Worm (Caenorhabditis elegans) whole organism, L3 larva: ENCODE data around the gene abf-4.
"Not testable (repeated sequence)": the region's sequence is repeated elsewhere in the genome, so short reads cannot be mapped to it uniquely, and the experiment has no call there.

ENCODE experiments used
- egl-27 ChIP-seq: sonication (generic microtip); optimal IDR thresholded peaks from 4 replicates; lab custom pipeline; 2017; ENCODE audit warnings: missing biosample characterization, missing genetic modification reagents, missing genetic modification characterization
- elt-3 ChIP-seq, 3 experiments: fragments of 150-350 bp in 1 of 3; sonication (generic microtip) in 2 of 3; optimal IDR thresholded peaks; 2 replicates in 2 of 3; 4 replicates in 1 of 3; lab custom pipeline; 2014 to 2017; ENCODE audit warnings: missing biosample characterization in 3 of 3, missing genetic modification characterization in 3 of 3
- nhr-12 ChIP-seq: fragments of 150-350 bp; optimal IDR thresholded peaks from 2 replicates; lab custom pipeline; 2014; ENCODE audit warnings: missing biosample characterization, missing genetic modification characterization
- nhr-28 ChIP-seq: fragments of 150-350 bp; optimal IDR thresholded peaks from 2 replicates; lab custom pipeline; 2014; ENCODE audit warnings: missing biosample characterization, missing genetic modification characterization
- pha-4 ChIP-seq: fragments of 150-350 bp; optimal IDR thresholded peaks from 2 replicates; lab custom pipeline; 2014; ENCODE audit warnings: missing biosample characterization, missing genetic modification reagents, missing genetic modification characterization
- pqm-1 ChIP-seq: fragments of 150-350 bp; optimal IDR thresholded peaks from 2 replicates; lab custom pipeline; 2017; ENCODE audit warnings: missing biosample characterization, missing genetic modification characterization, inconsistent platforms
- sea-2 ChIP-seq: fragments of 150-350 bp; sonication (generic microtip); optimal IDR thresholded peaks from 4 replicates; lab custom pipeline; 2014; ENCODE audit warnings: missing biosample characterization, missing genetic modification reagents, missing genetic modification characterization
- skn-1 ChIP-seq: fragments of 150-350 bp; optimal IDR thresholded peaks from 2 replicates; lab custom pipeline; 2014; ENCODE audit warnings: missing biosample characterization, missing genetic modification characterization
- unc-39 ChIP-seq: sonication (generic microtip); optimal IDR thresholded peaks from 4 replicates; lab custom pipeline; 2017; ENCODE audit warnings: missing biosample characterization, missing genetic modification characterization

ce11 chrV:20568995-20569394 is 10.8 kb upstream of the abf-4 start, which contains the start of gene F26F2.4:
- not testable (repeated sequence) for TF ChIP-seq nhr-12; unc-39 (tag; lab: Kevin White, UChicago); elt-3 (tag; optimal IDR thresholded peaks at IDR 0.05; lab: Kevin White, UChicago); egl-27 (tag; lab: Kevin White, UChicago); pha-4 (tag; lab: Kevin White, UChicago); nhr-28 (tag; lab: Kevin White, UChicago); sea-2; skn-1 (tag; lab: Kevin White, UChicago); pqm-1 (tag; lab: Kevin White, UChicago)
